Fruit fly (Drosophila melanogaster) whole organism, prepupa: ENCODE data around the gene CG13794.
A peak's percentile ranks its signal among the peaks of the same experiment; 100 is the strongest.

Source experiments
- CG10631 ChIP-seq: fragments of 200-800 bp; sonication (Bioruptor generic); optimal IDR thresholded peaks from 2 replicates; lab custom pipeline; 2016; ENCODE audit warnings: missing biosample characterization, missing genetic modification characterization
- CG10669 ChIP-seq: fragments of 200-800 bp; sonication (Bioruptor generic); optimal IDR thresholded peaks from 3 replicates; lab custom pipeline; 2018; ENCODE audit warnings: missing biosample characterization, mild to moderate bottlenecking, missing genetic modification characterization, moderate library complexity
- CG11294 ChIP-seq: fragments of 200-800 bp; sonication (Bioruptor generic); IDR thresholded peaks from 2 replicates; pipeline ENCODE4 v1.3.6; 2022; ENCODE audit warnings: missing biosample characterization, missing genetic modification characterization
- CG11762 ChIP-seq: fragments of 200-800 bp; sonication (Bioruptor generic); optimal IDR thresholded peaks from 3 replicates; lab custom pipeline; 2016; ENCODE audit warnings: missing biosample characterization, missing genetic modification characterization; ENCODE audit not compliant: insufficient read depth
- CG11902 ChIP-seq: fragments of 200-800 bp; sonication (Bioruptor generic); optimal IDR thresholded peaks from 3 replicates; lab custom pipeline; 2016; ENCODE audit warnings: missing biosample characterization, missing genetic modification characterization
- CG15336 ChIP-seq: fragments of 200-800 bp; sonication (Bioruptor generic); IDR thresholded peaks from 2 replicates; pipeline ENCODE4 v1.3.6; 2022; ENCODE audit warnings: missing biosample characterization, missing genetic modification characterization
- CG1621 ChIP-seq: fragments of 200-800 bp; sonication (Bioruptor generic); optimal IDR thresholded peaks from 3 replicates; lab custom pipeline; 2018; ENCODE audit warnings: missing biosample characterization, mild to moderate bottlenecking, missing genetic modification characterization
- CG3032 ChIP-seq: fragments of 200-800 bp; optimal IDR thresholded peaks from 2 replicates; lab custom pipeline; 2019; ENCODE audit warnings: missing biosample characterization, mild to moderate bottlenecking, missing genetic modification characterization, moderate library complexity
- CG31627 ChIP-seq: fragments of 200-800 bp; sonication (Bioruptor generic); optimal IDR thresholded peaks from 3 replicates; lab custom pipeline; 2016; ENCODE audit warnings: missing biosample characterization, missing genetic modification characterization
- CG32006 ChIP-seq: fragments of 200-800 bp; sonication (Bioruptor generic); optimal IDR thresholded peaks from 3 replicates; lab custom pipeline; 2017; ENCODE audit warnings: missing biosample characterization, mild to moderate bottlenecking, missing genetic modification characterization
- CG3919 ChIP-seq: fragments of 200-800 bp; sonication (Bioruptor generic); optimal IDR thresholded peaks from 3 replicates; lab custom pipeline; 2016; ENCODE audit warnings: missing biosample characterization, missing genetic modification characterization
- CG4318 ChIP-seq: fragments of 200-800 bp; sonication (Bioruptor generic); optimal IDR thresholded peaks from 3 replicates; lab custom pipeline; 2017; ENCODE audit warnings: missing biosample characterization, mild to moderate bottlenecking, missing genetic modification characterization
- CG6163 ChIP-seq: fragments of 200-800 bp; sonication (Bioruptor generic); IDR thresholded peaks from 3 replicates; pipeline ENCODE4 v1.3.6; 2022; ENCODE audit warnings: missing biosample characterization, missing genetic modification characterization
- CG6276 ChIP-seq: fragments of 200-800 bp; sonication (Bioruptor generic); optimal IDR thresholded peaks from 2 replicates; lab custom pipeline; 2017; ENCODE audit warnings: missing biosample characterization, mild to moderate bottlenecking, missing genetic modification characterization
- CG6792 ChIP-seq: fragments of 200-800 bp; sonication (Bioruptor generic); optimal IDR thresholded peaks from 3 replicates; lab custom pipeline; 2016; ENCODE audit warnings: missing biosample characterization, missing genetic modification characterization
- CG6808 ChIP-seq: fragments of 200-800 bp; sonication (Bioruptor generic); optimal IDR thresholded peaks from 3 replicates; lab custom pipeline; 2017; ENCODE audit warnings: missing biosample characterization, missing genetic modification characterization, mild to moderate bottlenecking, moderate library complexity, missing genetic modification reagents
- CG6854 ChIP-seq: fragments of 200-800 bp; sonication (Bioruptor generic); optimal IDR thresholded peaks from 2 replicates; lab custom pipeline; 2017; ENCODE audit warnings: missing biosample characterization, mild to moderate bottlenecking, missing genetic modification characterization
- CG7368 ChIP-seq: fragments of 200-800 bp; sonication (Bioruptor generic); optimal IDR thresholded peaks from 3 replicates; lab custom pipeline; 2016; ENCODE audit warnings: missing biosample characterization, missing genetic modification characterization
- Eip75B ChIP-seq: fragments of 200-800 bp; sonication (Bioruptor generic); optimal IDR thresholded peaks from 3 replicates; lab custom pipeline; 2016; ENCODE audit warnings: missing biosample characterization, missing genetic modification characterization
- Eip93F ChIP-seq: fragments of 200-800 bp; sonication (Bioruptor generic); optimal IDR thresholded peaks from 2 replicates; lab custom pipeline; 2016; ENCODE audit warnings: missing biosample characterization, mild to moderate bottlenecking, missing genetic modification characterization
- Ets21C ChIP-seq: fragments of 200-800 bp; sonication (Bioruptor generic); optimal IDR thresholded peaks from 3 replicates; lab custom pipeline; 2016; ENCODE audit warnings: missing biosample characterization, missing genetic modification characterization
- Ets96B ChIP-seq: fragments of 200-800 bp; optimal IDR thresholded peaks from 2 replicates; lab custom pipeline; 2019; ENCODE audit warnings: missing biosample characterization, mild to moderate bottlenecking, missing genetic modification characterization, moderate library complexity
- Gug ChIP-seq: fragments of 200-800 bp; sonication (Bioruptor generic); IDR thresholded peaks from 2 replicates; pipeline ENCODE4 v1.3.6; 2022; ENCODE audit warnings: missing biosample characterization, missing genetic modification characterization
- Hr38 ChIP-seq: sonication (Bioruptor generic); optimal IDR thresholded peaks from 2 replicates; lab custom pipeline; 2016; ENCODE audit warnings: missing biosample characterization, missing genetic modification characterization
- Hr39 ChIP-seq: fragments of 200-800 bp; sonication (Bioruptor generic); optimal IDR thresholded peaks from 2 replicates; lab custom pipeline; 2016; ENCODE audit warnings: missing biosample characterization, missing genetic modification characterization
- Hr4 ChIP-seq: fragments of 200-800 bp; sonication (Bioruptor generic); optimal IDR thresholded peaks from 3 replicates; lab custom pipeline; 2016; ENCODE audit warnings: missing biosample characterization, missing genetic modification characterization
- Lpt ChIP-seq: fragments of 200-800 bp; sonication (Bioruptor generic); optimal IDR thresholded peaks from 3 replicates; lab custom pipeline; 2016; ENCODE audit warnings: missing biosample characterization, missing genetic modification characterization
- Met ChIP-seq: fragments of 200-800 bp; sonication (Bioruptor generic); optimal IDR thresholded peaks from 3 replicates; lab custom pipeline; 2016; ENCODE audit warnings: missing biosample characterization, missing genetic modification characterization
- Sox102F ChIP-seq: fragments of 200-800 bp; sonication (Bioruptor generic); optimal IDR thresholded peaks from 2 replicates; lab custom pipeline; 2016; ENCODE audit warnings: missing biosample characterization, mild to moderate bottlenecking, missing genetic modification characterization
- Sox14 ChIP-seq: fragments of 200-800 bp; sonication (Bioruptor generic); optimal IDR thresholded peaks from 3 replicates; lab custom pipeline; 2016; ENCODE audit warnings: missing biosample characterization, missing genetic modification characterization
- Sox15 ChIP-seq: fragments of 200-800 bp; sonication (Bioruptor generic); optimal IDR thresholded peaks from 3 replicates; lab custom pipeline; 2016; ENCODE audit warnings: missing biosample characterization, missing genetic modification characterization
- achi ChIP-seq: fragments of 200-800 bp; sonication (Bioruptor generic); optimal IDR thresholded peaks from 3 replicates; lab custom pipeline; 2016; ENCODE audit warnings: missing biosample characterization, missing genetic modification characterization
- cyc ChIP-seq: fragments of 200-800 bp; sonication (Bioruptor generic); optimal IDR thresholded peaks from 3 replicates; lab custom pipeline; 2016; ENCODE audit warnings: missing biosample characterization, missing genetic modification characterization
- dac ChIP-seq: fragments of 200-800 bp; sonication (Bioruptor generic); optimal IDR thresholded peaks from 2 replicates; lab custom pipeline; 2017; ENCODE audit warnings: missing biosample characterization, mild to moderate bottlenecking, missing genetic modification characterization
- eg ChIP-seq: fragments of 200-800 bp; sonication (Bioruptor generic); IDR thresholded peaks from 3 replicates; pipeline ENCODE4 v1.3.6; 2022; ENCODE audit warnings: missing biosample characterization, missing genetic modification characterization
- esn ChIP-seq: fragments of 200-800 bp; sonication (Bioruptor generic); optimal IDR thresholded peaks from 2 replicates; lab custom pipeline; 2016; ENCODE audit warnings: missing biosample characterization, mild to moderate bottlenecking, missing genetic modification characterization, moderate library complexity
- fd85E ChIP-seq: fragments of 200-800 bp; sonication (Bioruptor generic); optimal IDR thresholded peaks from 3 replicates; lab custom pipeline; 2016; ENCODE audit warnings: missing biosample characterization, missing genetic modification characterization
- lz ChIP-seq: fragments of 200-800 bp; sonication (Bioruptor generic); optimal IDR thresholded peaks from 3 replicates; lab custom pipeline; 2016; ENCODE audit warnings: missing biosample characterization, missing genetic modification characterization
- net ChIP-seq: fragments of 200-800 bp; sonication (Bioruptor generic); optimal IDR thresholded peaks from 3 replicates; lab custom pipeline; 2016; ENCODE audit warnings: missing biosample characterization, missing genetic modification characterization
- pdm3 ChIP-seq: fragments of 200-800 bp; sonication (Bioruptor generic); optimal IDR thresholded peaks from 3 replicates; lab custom pipeline; 2016; ENCODE audit warnings: missing biosample characterization, missing genetic modification characterization
- salr ChIP-seq, 2 experiments: fragments of 200-800 bp; sonication (Bioruptor generic); optimal IDR thresholded peaks; 3 replicates each; lab custom pipeline; 2016 to 2018; ENCODE audit warnings: missing biosample characterization in 2 of 2, missing genetic modification characterization in 2 of 2, mild to moderate bottlenecking in 1 of 2
- svp ChIP-seq: fragments of 200-800 bp; sonication (Bioruptor generic); peaks from one replicate; lab custom pipeline; 2016; ENCODE audit warnings: missing biosample characterization, missing genetic modification characterization
- topi ChIP-seq: fragments of 200-800 bp; sonication (Bioruptor generic); optimal IDR thresholded peaks from 3 replicates; lab custom pipeline; 2016; ENCODE audit warnings: missing biosample characterization, missing genetic modification characterization

Gene CG13794

dm6 chr2L:7716545-7716944, 6.1 kb downstream of the CG13794 start, which contains the start of gene CG33296:
Gene CG33296, minus strand, starts transcription at chr2L:7716645.
- TF ChIP-seq Gug (GFP tag; lab: Robert Waterston, UW) (no peak), CG1621 (tag; lab: Kevin White, UChicago) (no peak), CG6792 (GFP tag; lab: Kevin White, UChicago) (no peak), Hr4 (GFP tag; lab: Kevin White, UChicago) (no peak), topi (no peak)
- TF ChIP-seq, all 60 proteins: peak for 0

- no peak for TF ChIP-seq CG6854 (GFP tag; lab: Kevin White, UChicago)
- no peak for TF ChIP-seq Hr4 (GFP tag; lab: Kevin White, UChicago)
- no peak for TF ChIP-seq CG11902 (GFP tag; lab: Kevin White, UChicago)
- no peak for TF ChIP-seq pdm3 (GFP tag; lab: Kevin White, UChicago)
- TF ChIP-seq cyc (GFP tag; lab: Kevin White, UChicago), result no peak
- TF ChIP-seq svp (GFP tag; lab: Kevin White, UChicago), result peak; percentile 63
- no peak for TF ChIP-seq CG3919 (GFP tag; lab: Kevin White, UChicago)
These were observed 11.5 kb downstream of the CG13794 start for dm6 chr2L:7711034-7711685.

- TF ChIP-seq Sox102F (GFP tag; lab: Kevin White, UChicago) (no peak), Gug (GFP tag; lab: Robert Waterston, UW) (no peak), CG3032 (tag; lab: Kevin White, UChicago) (no peak), CG6163 (GFP tag; lab: Robert Waterston, UW) (no peak), Eip93F (GFP tag; lab: Kevin White, UChicago) (no peak), cyc (GFP tag; lab: Kevin White, UChicago) (no peak)
These were observed 12.0 kb downstream of the CG13794 start, which contains the start of gene Ntl for dm6 chr2L:7710580-7710979. Gene Ntl, plus strand, starts transcription at chr2L:7710880.

dm6 chr2L:7703534-7703933, 19.1 kb downstream of the CG13794 start:
- peak; percentile 73 for TF ChIP-seq CG7368 (GFP tag; lab: Kevin White, UChicago)
- TF ChIP-seq Hr38, result no peak
- TF ChIP-seq Lpt (GFP tag; lab: Kevin White, UChicago), result peak; percentile 50
- peak; percentile 81; the same call in 1 of the 2 replicates for TF ChIP-seq CG15336 (GFP tag; lab: Robert Waterston, UW)
- TF ChIP-seq topi, result peak; percentile 81
- peak; percentile 84 for TF ChIP-seq Hr39 (GFP tag; lab: Kevin White, UChicago)
- TF ChIP-seq CG4318 (GFP tag; lab: Kevin White, UChicago), result peak; percentile 17
- TF ChIP-seq Eip75B (GFP tag; lab: Kevin White, UChicago), result peak; percentile 83
- TF ChIP-seq Met, result peak; percentile 72
- TF ChIP-seq CG11294, result peak; percentile 25; the same call in 1 of the 2 replicates
- TF ChIP-seq Sox102F (GFP tag; lab: Kevin White, UChicago), result peak; percentile 86
- peak; percentile 76 for TF ChIP-seq CG11762 (GFP tag; lab: Kevin White, UChicago)
- TF ChIP-seq lz (GFP tag; lab: Kevin White, UChicago), result peak; percentile 80
- TF ChIP-seq cyc (GFP tag; lab: Kevin White, UChicago), result peak; percentile 63
- peak; percentile 80 for TF ChIP-seq achi
- TF ChIP-seq CG6808 (GFP tag; lab: Kevin White, UChicago), result peak; percentile 79
- TF ChIP-seq net, result peak; percentile 79
- no peak for TF ChIP-seq Eip93F (GFP tag; lab: Kevin White, UChicago)
- TF ChIP-seq Gug (GFP tag; lab: Robert Waterston, UW), result no peak
- TF ChIP-seq CG32006 (GFP tag; lab: Kevin White, UChicago), result peak; percentile 77
- no peak for TF ChIP-seq Ets96B (tag; lab: Kevin White, UChicago)
- peak; percentile 34 for TF ChIP-seq CG6276 (GFP tag; lab: Kevin White, UChicago)
- peak; percentile 24 for TF ChIP-seq fd85E (GFP tag; lab: Kevin White, UChicago)
- peak; percentile 87 for TF ChIP-seq esn (GFP tag; lab: Kevin White, UChicago)
- peak; percentile 80 for TF ChIP-seq CG31627 (GFP tag; lab: Kevin White, UChicago)
- TF ChIP-seq CG10631, result peak; percentile 75
- TF ChIP-seq CG1621 (tag; lab: Kevin White, UChicago), result peak; percentile 56
- TF ChIP-seq Sox15 (GFP tag; lab: Kevin White, UChicago), result peak; percentile 82
- TF ChIP-seq salr (GFP tag; optimal IDR thresholded peaks at IDR 0.05; lab: Kevin White, UChicago), result peak; percentile 7 to 60
- TF ChIP-seq CG3919 (GFP tag; lab: Kevin White, UChicago), result peak; percentile 73
- TF ChIP-seq CG6163 (GFP tag; lab: Robert Waterston, UW), result peak; percentile 60; the same call in 2 of the 3 replicates
- no peak for TF ChIP-seq CG6854 (GFP tag; lab: Kevin White, UChicago)
- TF ChIP-seq dac, result no peak
- peak; percentile 72 for TF ChIP-seq Ets21C (GFP tag; lab: Kevin White, UChicago)
- peak; percentile 83 for TF ChIP-seq Sox14 (GFP tag; lab: Kevin White, UChicago)
- TF ChIP-seq eg (GFP tag; lab: Robert Waterston, UW), result peak; percentile 47; the same call in 2 of the 3 replicates
- peak; percentile 84 for TF ChIP-seq CG10669
